Worm (Caenorhabditis elegans) whole organism, L1 larva: ENCODE data around the gene sup-35.

ENCODE experiments used
- lin-15B ChIP-seq: fragments of 150-350 bp; sonication (generic microtip); optimal IDR thresholded peaks from 3 replicates; lab custom pipeline; 2014; ENCODE audit warnings: missing biosample characterization, missing genetic modification characterization
- nhr-28 ChIP-seq: fragments of 150-350 bp; optimal IDR thresholded peaks from 2 replicates; lab custom pipeline; 2014; ENCODE audit warnings: missing biosample characterization, missing genetic modification characterization

ce11 chrIII:11091651-11092278, 27.3 kb downstream of the sup-35 start:
- no peak for TF ChIP-seq nhr-28
- TF ChIP-seq lin-15B, result no peak
